Worm (Caenorhabditis elegans) whole organism, L1 larva: ENCODE data around the gene tsn-1.

Source experiments
- C16A3.4 ChIP-seq: fragments of 150-350 bp; optimal IDR thresholded peaks from 2 replicates; lab custom pipeline; 2014; ENCODE audit warnings: missing biosample characterization, missing genetic modification characterization
- F16B12.6 ChIP-seq: fragments of 150-350 bp; optimal IDR thresholded peaks from 2 replicates; lab custom pipeline; 2014; ENCODE audit warnings: missing biosample characterization, missing genetic modification characterization
- aha-1 ChIP-seq: fragments of 150-350 bp; optimal IDR thresholded peaks from 2 replicates; lab custom pipeline; 2014; ENCODE audit warnings: missing biosample characterization, missing genetic modification characterization
- alr-1 ChIP-seq: fragments of 200-800 bp; sonication (Bioruptor generic); optimal IDR thresholded peaks from 2 replicates; lab custom pipeline; 2018; ENCODE audit warnings: borderline replicate concordance, mild to moderate bottlenecking, missing genetic modification characterization, missing compliant biosample characterization
- ama-1 ChIP-seq: fragments of 150-350 bp; optimal IDR thresholded peaks from 2 replicates; lab custom pipeline; 2014
- blmp-1 ChIP-seq: fragments of 150-350 bp; optimal IDR thresholded peaks from 2 replicates; lab custom pipeline; 2014; ENCODE audit warnings: missing biosample characterization, missing genetic modification characterization
- ceh-8 ChIP-seq: fragments of 200-800 bp; sonication (Bioruptor generic); optimal IDR thresholded peaks from 2 replicates; lab custom pipeline; 2018; ENCODE audit warnings: mild to moderate bottlenecking, missing genetic modification characterization, moderate library complexity, missing compliant biosample characterization
- ceh-82 ChIP-seq, 3 experiments: fragments of 150-350 bp in 1 of 3; sonication (generic microtip) in 2 of 3; optimal IDR thresholded peaks; 2 replicates each; lab custom pipeline; 2014 to 2017; ENCODE audit warnings: missing biosample characterization in 3 of 3, missing genetic modification characterization in 3 of 3
- ces-1 ChIP-seq: fragments of 150-350 bp; optimal IDR thresholded peaks from 2 replicates; lab custom pipeline; 2014; ENCODE audit warnings: missing biosample characterization, missing genetic modification reagents, missing genetic modification characterization
- dpl-1 ChIP-seq, 3 experiments: fragments of 150-350 bp in 2 of 3; sonication (generic microtip) in 1 of 3; optimal IDR thresholded peaks; 2 replicates each; lab custom pipeline; 2014 to 2017; ENCODE audit warnings: missing biosample characterization in 3 of 3, missing genetic modification characterization in 3 of 3, missing genetic modification reagents in 3 of 3
- dsc-1 ChIP-seq: sonication (generic microtip); optimal IDR thresholded peaks from 2 replicates; lab custom pipeline; 2016; ENCODE audit warnings: mild to moderate bottlenecking, missing genetic modification characterization, missing compliant biosample characterization
- efl-1 ChIP-seq, 4 experiments: fragments of 150-350 bp; optimal IDR thresholded peaks in 3 of 4; peaks in 1 of 4; 1 replicate in 1 of 4; 2 replicates in 3 of 4; lab custom pipeline; 2014; ENCODE audit warnings: missing biosample characterization in 2 of 4, missing genetic modification characterization in 2 of 4, missing genetic modification reagents in 2 of 4
- efl-3 ChIP-seq: fragments of 200-800 bp; sonication (Bioruptor generic); optimal IDR thresholded peaks from 2 replicates; lab custom pipeline; 2018; ENCODE audit warnings: mild to moderate bottlenecking, missing genetic modification characterization, missing compliant biosample characterization
- elt-3 ChIP-seq, 6 experiments: fragments of 150-350 bp in 1 of 6; sonication (generic microtip); optimal IDR thresholded peaks; 2 replicates each; lab custom pipeline; 2017 to 2018; ENCODE audit warnings: missing biosample characterization in 6 of 6, missing genetic modification characterization in 6 of 6, inconsistent platforms in 1 of 6
- ets-5 ChIP-seq: fragments of 200-800 bp; sonication (Bioruptor generic); IDR thresholded peaks from 2 replicates; pipeline ENCODE4 v1.3.6; 2022; ENCODE audit warnings: missing genetic modification characterization, missing compliant biosample characterization
- fkh-10 ChIP-seq: sonication (generic microtip); optimal IDR thresholded peaks from 2 replicates; lab custom pipeline; 2017; ENCODE audit warnings: missing biosample characterization, missing genetic modification reagents, missing genetic modification characterization
- fkh-8 ChIP-seq: sonication (generic microtip); optimal IDR thresholded peaks from 2 replicates; lab custom pipeline; 2016; ENCODE audit warnings: mild to moderate bottlenecking, missing genetic modification characterization, missing compliant biosample characterization
- hlh-17 ChIP-seq: fragments of 200-800 bp; sonication (Bioruptor generic); optimal IDR thresholded peaks from 2 replicates; lab custom pipeline; 2018; ENCODE audit warnings: missing genetic modification characterization, mild to moderate bottlenecking, missing compliant biosample characterization, moderate library complexity, borderline replicate concordance
- hlh-4 ChIP-seq: sonication (generic microtip); optimal IDR thresholded peaks from 2 replicates; lab custom pipeline; 2016; ENCODE audit warnings: mild to moderate bottlenecking, missing genetic modification characterization, missing compliant biosample characterization
- hpl-2 ChIP-seq: fragments of 150-350 bp; optimal IDR thresholded peaks from 2 replicates; lab custom pipeline; 2014; ENCODE audit warnings: missing biosample characterization, missing genetic modification reagents, missing genetic modification characterization
- irx-1 ChIP-seq: sonication (generic microtip); optimal IDR thresholded peaks from 2 replicates; lab custom pipeline; 2016; ENCODE audit warnings: missing genetic modification characterization, missing compliant biosample characterization
- isw-1 ChIP-seq: fragments of 200-800 bp; sonication (Bioruptor generic); IDR thresholded peaks from 2 replicates; pipeline ENCODE4 v1.3.6; 2022; ENCODE audit warnings: missing genetic modification characterization, missing compliant biosample characterization
- jun-1 ChIP-seq: fragments of 150-350 bp; optimal IDR thresholded peaks from 2 replicates; lab custom pipeline; 2014; ENCODE audit warnings: missing biosample characterization, missing genetic modification reagents, missing genetic modification characterization
- lin-14 ChIP-seq: fragments of 200-800 bp; sonication (Bioruptor generic); optimal IDR thresholded peaks from 2 replicates; lab custom pipeline; 2018; ENCODE audit warnings: mild to moderate bottlenecking, missing genetic modification characterization, moderate library complexity, missing compliant biosample characterization
- lin-15B ChIP-seq: fragments of 150-350 bp; sonication (generic microtip); optimal IDR thresholded peaks from 3 replicates; lab custom pipeline; 2014; ENCODE audit warnings: missing biosample characterization, missing genetic modification characterization
- lin-35 ChIP-seq, 2 experiments: fragments of 150-350 bp; optimal IDR thresholded peaks; 2 replicates each; lab custom pipeline; 2014; ENCODE audit warnings: missing biosample characterization in 2 of 2, missing genetic modification characterization in 2 of 2, missing genetic modification reagents in 2 of 2
- lin-39 ChIP-seq: fragments of 150-350 bp; optimal IDR thresholded peaks from 2 replicates; lab custom pipeline; 2014; ENCODE audit warnings: missing biosample characterization, missing genetic modification reagents, missing genetic modification characterization
- lir-3 ChIP-seq: sonication (generic microtip); optimal IDR thresholded peaks from 2 replicates; lab custom pipeline; 2016; ENCODE audit warnings: mild to moderate bottlenecking, missing genetic modification characterization, moderate library complexity, missing compliant biosample characterization; ENCODE audit not compliant: poor library complexity
- lsy-2 ChIP-seq, 2 experiments: fragments of 150-350 bp; optimal IDR thresholded peaks; 2 replicates each; lab custom pipeline; 2014; ENCODE audit warnings: missing biosample characterization in 2 of 2, missing genetic modification characterization in 2 of 2
- mdl-1 ChIP-seq, 2 experiments: fragments of 150-350 bp; optimal IDR thresholded peaks; 2 replicates each; lab custom pipeline; 2014 to 2017; ENCODE audit warnings: missing biosample characterization in 2 of 2, missing genetic modification characterization in 2 of 2, inconsistent platforms in 1 of 2
- nhr-11 ChIP-seq: fragments of 150-350 bp; optimal IDR thresholded peaks from 2 replicates; lab custom pipeline; 2014; ENCODE audit warnings: missing biosample characterization, missing genetic modification characterization
- nhr-12 ChIP-seq: sonication (generic microtip); optimal IDR thresholded peaks from 2 replicates; lab custom pipeline; 2017; ENCODE audit warnings: missing biosample characterization, missing genetic modification characterization
- nhr-20 ChIP-seq: sonication (generic microtip); optimal IDR thresholded peaks from 2 replicates; lab custom pipeline; 2016; ENCODE audit warnings: mild to moderate bottlenecking, missing genetic modification characterization, missing compliant biosample characterization
- nhr-28 ChIP-seq: fragments of 150-350 bp; optimal IDR thresholded peaks from 2 replicates; lab custom pipeline; 2014; ENCODE audit warnings: missing biosample characterization, missing genetic modification characterization
- nhr-77 ChIP-seq: fragments of 150-350 bp; optimal IDR thresholded peaks from 2 replicates; lab custom pipeline; 2014; ENCODE audit warnings: missing biosample characterization, missing genetic modification characterization
- nhr-84 ChIP-seq: sonication (generic microtip); optimal IDR thresholded peaks from 2 replicates; lab custom pipeline; 2017; ENCODE audit warnings: missing biosample characterization, missing genetic modification characterization
- nhr-85 ChIP-seq: sonication (generic microtip); peaks from one replicate; lab custom pipeline; 2016; ENCODE audit warnings: missing genetic modification characterization, inconsistent platforms, missing compliant biosample characterization
- nhr-90 ChIP-seq: sonication (generic microtip); optimal IDR thresholded peaks from 2 replicates; lab custom pipeline; 2016; ENCODE audit warnings: mild to moderate bottlenecking, missing genetic modification characterization, missing compliant biosample characterization; ENCODE audit not compliant: poor library complexity
- pag-3 ChIP-seq: sonication (generic microtip); optimal IDR thresholded peaks from 2 replicates; lab custom pipeline; 2017; ENCODE audit warnings: missing genetic modification characterization, mild to moderate bottlenecking, missing compliant biosample characterization, antibody characterized with exemption, borderline replicate concordance; ENCODE audit not compliant: insufficient read depth
- rnt-1 ChIP-seq: sonication (generic microtip); optimal IDR thresholded peaks from 2 replicates; lab custom pipeline; 2016; ENCODE audit warnings: mild to moderate bottlenecking, missing genetic modification characterization, moderate library complexity, missing compliant biosample characterization
- skn-1 ChIP-seq: fragments of 150-350 bp; optimal IDR thresholded peaks from 2 replicates; lab custom pipeline; 2014; ENCODE audit warnings: missing biosample characterization, missing genetic modification characterization
- snu-23 ChIP-seq: sonication (generic microtip); optimal IDR thresholded peaks from 2 replicates; lab custom pipeline; 2016; ENCODE audit warnings: missing genetic modification characterization, missing compliant biosample characterization
- sox-4 ChIP-seq: sonication (generic microtip); optimal IDR thresholded peaks from 2 replicates; lab custom pipeline; 2016; ENCODE audit warnings: missing genetic modification characterization, missing compliant biosample characterization
- sptf-1 ChIP-seq: fragments of 150-350 bp; optimal IDR thresholded peaks from 2 replicates; lab custom pipeline; 2014; ENCODE audit warnings: missing biosample characterization, missing genetic modification characterization
- swsn-7 ChIP-seq: sonication (generic microtip); optimal IDR thresholded peaks from 2 replicates; lab custom pipeline; 2016; ENCODE audit warnings: missing genetic modification characterization, missing compliant biosample characterization
- tbx-2 ChIP-seq: sonication (generic microtip); optimal IDR thresholded peaks from 2 replicates; lab custom pipeline; 2016; ENCODE audit warnings: missing genetic modification characterization, missing compliant biosample characterization
- tlp-1 ChIP-seq: fragments of 150-350 bp; optimal IDR thresholded peaks from 2 replicates; lab custom pipeline; 2014; ENCODE audit warnings: missing biosample characterization, missing genetic modification characterization
- unc-130 ChIP-seq: fragments of 150-350 bp; optimal IDR thresholded peaks from 2 replicates; lab custom pipeline; 2017; ENCODE audit warnings: missing biosample characterization, missing genetic modification characterization, inconsistent platforms
- unc-86 ChIP-seq: sonication (generic microtip); optimal IDR thresholded peaks from 2 replicates; lab custom pipeline; 2016; ENCODE audit warnings: missing genetic modification characterization, missing compliant biosample characterization
- unc-98 ChIP-seq: fragments of 200-800 bp; sonication (Bioruptor generic); IDR thresholded peaks from 2 replicates; pipeline ENCODE4 v1.3.6; 2022; ENCODE audit warnings: missing genetic modification characterization, missing compliant biosample characterization
- zag-1 ChIP-seq: fragments of 150-350 bp; optimal IDR thresholded peaks from 2 replicates; lab custom pipeline; 2014; ENCODE audit warnings: missing biosample characterization, missing genetic modification characterization
- ztf-11 ChIP-seq, 2 experiments: sonication (generic microtip); optimal IDR thresholded peaks; 2 replicates each; lab custom pipeline; 2016 to 2017; ENCODE audit warnings: missing genetic modification characterization in 2 of 2, missing biosample characterization in 1 of 2, missing compliant biosample characterization in 1 of 2
- ztf-4 ChIP-seq: fragments of 150-350 bp; optimal IDR thresholded peaks from 2 replicates; lab custom pipeline; 2014; ENCODE audit warnings: missing biosample characterization, missing genetic modification characterization

Gene tsn-1

DNA sequence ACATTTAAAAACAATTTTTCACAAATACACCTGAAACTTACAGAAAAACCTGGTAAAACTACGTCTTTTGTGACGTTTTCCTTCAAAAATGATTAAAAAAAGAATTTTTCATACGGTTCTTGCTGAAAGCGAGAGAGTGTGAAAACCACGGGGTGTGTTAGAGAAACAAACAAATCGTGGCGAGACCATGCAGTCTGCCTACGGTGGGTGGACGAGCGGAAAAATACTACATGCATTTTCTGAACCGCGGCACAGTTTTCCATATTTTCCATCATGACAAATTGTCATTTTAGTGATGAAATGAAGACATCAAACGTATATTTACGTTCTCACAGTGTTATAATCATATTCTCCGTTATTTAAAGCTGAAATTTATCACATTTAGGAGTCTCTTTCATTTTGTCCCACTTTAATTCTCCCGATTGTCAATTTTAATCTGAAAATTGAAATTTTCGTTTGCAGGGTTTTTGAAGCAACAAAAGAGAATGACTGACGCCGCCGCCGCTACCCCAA, at the start of gene tsn-1, which contains the start of gene F10G7.9:
Gene tsn-1 (plus strand): TSS at position 463 of the 513 bp plus-strand sequence.
Gene F10G7.9 (minus strand): TSS at position 127 of the 513 bp plus-strand sequence.
- TF ChIP-seq lin-14 (GFP tag; lab: Kevin White, UChicago): peak; percentile 68
- TF ChIP-seq unc-98: no peak
- TF ChIP-seq isw-1 (GFP tag; lab: Robert Waterston, UW): peak; percentile 50
- TF ChIP-seq nhr-85 (tag; lab: Kevin White, UChicago): peak; percentile 74
- TF ChIP-seq jun-1 (tag; lab: Kevin White, UChicago): no peak
- TF ChIP-seq mdl-1 (tag; optimal IDR thresholded peaks at IDR 0.05; lab: Kevin White, UChicago): peak in 1 of 2 experiments; percentile 59
- TF ChIP-seq snu-23 (GFP tag; lab: Kevin White, UChicago): peak; percentile 68
- peak; percentile 58 for TF ChIP-seq nhr-20
- peak; percentile 69 for TF ChIP-seq rnt-1
- TF ChIP-seq hlh-4: no peak
- peak; percentile 45 for TF ChIP-seq tbx-2 (tag; lab: Kevin White, UChicago)
- TF ChIP-seq sptf-1 (tag; lab: Kevin White, UChicago): no peak
- TF ChIP-seq unc-86 (tag; lab: Kevin White, UChicago): peak; percentile 33
- no peak for TF ChIP-seq pag-3 (tag; lab: Kevin White, UChicago)
- TF ChIP-seq nhr-90 (tag; lab: Kevin White, UChicago): peak; percentile 2
- no peak for TF ChIP-seq ets-5
- TF ChIP-seq efl-3 (GFP tag; lab: Kevin White, UChicago): no peak
- no peak for TF ChIP-seq elt-3 (tag; optimal IDR thresholded peaks at IDR 0.05; lab: Kevin White, UChicago)
- no peak for TF ChIP-seq ztf-11 (tag; optimal IDR thresholded peaks at IDR 0.05; lab: Kevin White, UChicago)
- no peak for TF ChIP-seq blmp-1 (tag; lab: Kevin White, UChicago)
- no peak for TF ChIP-seq zag-1 (tag; lab: Kevin White, UChicago)
- no peak for TF ChIP-seq fkh-10 (GFP tag; lab: Kevin White, UChicago)
- no peak for TF ChIP-seq nhr-84
- peak; percentile 47 for TF ChIP-seq swsn-7 (tag; lab: Kevin White, UChicago)
- TF ChIP-seq lir-3 (tag; lab: Kevin White, UChicago): no peak
- TF ChIP-seq lin-39: no peak
- no peak for TF ChIP-seq ama-1 (lab: Kevin White, UChicago)
- peak; percentile 32 for TF ChIP-seq unc-130
- TF ChIP-seq aha-1 (tag; lab: Kevin White, UChicago): no peak
- TF ChIP-seq efl-1 (optimal IDR thresholded peaks at IDR 0.05; lab: Kevin White, UChicago): peak; percentile 80 to 87
- TF ChIP-seq efl-1 (GFP tag; optimal IDR thresholded peaks at IDR 0.05 in 1 of 2; lab: Kevin White, UChicago): peak; percentile 70 to 96
- no peak for TF ChIP-seq ceh-8 (GFP tag; lab: Kevin White, UChicago)
- peak; percentile 46 for TF ChIP-seq lin-15B (tag; lab: Kevin White, UChicago)
- no peak for TF ChIP-seq ztf-4 (tag; lab: Kevin White, UChicago)
- no peak for TF ChIP-seq nhr-12
- no peak for TF ChIP-seq nhr-28 (tag; lab: Kevin White, UChicago)
- TF ChIP-seq lsy-2 (tag; optimal IDR thresholded peaks at IDR 0.05; lab: Kevin White, UChicago): peak; percentile 93 to 98
- TF ChIP-seq sox-4 (tag; lab: Kevin White, UChicago): no peak
- TF ChIP-seq dpl-1 (GFP tag; optimal IDR thresholded peaks at IDR 0.05; lab: Kevin White, UChicago): peak; percentile 57 to 76 (median 72)
- no peak for TF ChIP-seq nhr-77 (tag; lab: Kevin White, UChicago)
- peak; percentile 48 for TF ChIP-seq C16A3.4
- TF ChIP-seq nhr-11 (tag; lab: Kevin White, UChicago): no peak
- TF ChIP-seq ceh-82 (tag; optimal IDR thresholded peaks at IDR 0.05; lab: Kevin White, UChicago): peak; percentile 21 to 62 (median 38)
- peak; percentile 41 for TF ChIP-seq F16B12.6 (tag; lab: Kevin White, UChicago)
- no peak for TF ChIP-seq dsc-1 (tag; lab: Kevin White, UChicago)
- TF ChIP-seq alr-1: no peak
- no peak for TF ChIP-seq irx-1 (tag; lab: Kevin White, UChicago)
- TF ChIP-seq hlh-17 (GFP tag; lab: Kevin White, UChicago): no peak
- TF ChIP-seq skn-1 (tag; lab: Kevin White, UChicago): peak; percentile 59
- TF ChIP-seq ces-1 (GFP tag; lab: Kevin White, UChicago): no peak
- no peak for TF ChIP-seq tlp-1 (tag; lab: Kevin White, UChicago)
- no peak for TF ChIP-seq hpl-2 (GFP tag; lab: Kevin White, UChicago)
- no peak for TF ChIP-seq fkh-8 (tag; lab: Kevin White, UChicago)
- TF ChIP-seq lin-35 (GFP tag; optimal IDR thresholded peaks at IDR 0.05; lab: Kevin White, UChicago): peak; percentile 61 to 86
